Fruit fly (Drosophila melanogaster): ENCODE measurements around the gene kst.

kst gene

DNA sequence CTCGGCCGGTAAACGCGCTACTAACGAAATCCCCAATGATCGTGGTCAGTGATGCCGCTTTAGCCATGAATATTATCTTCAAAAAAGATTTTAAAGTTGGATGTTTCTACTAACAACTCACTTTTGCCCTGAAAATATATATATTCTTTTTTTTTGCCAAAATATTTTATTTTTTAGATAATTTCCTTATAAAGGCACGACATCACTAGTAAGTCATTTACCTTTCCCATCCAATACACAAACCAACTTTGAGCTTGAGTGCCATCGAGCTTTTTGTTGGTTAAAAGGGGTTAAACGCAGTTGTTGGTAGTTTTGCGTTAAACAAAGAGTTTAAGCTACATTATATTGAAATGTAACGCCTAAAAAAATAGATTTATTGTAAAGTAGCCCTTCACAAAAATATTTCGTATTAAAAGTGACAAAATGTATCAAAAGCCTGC, 33.6 kb upstream of the kst start, which contains the start of gene CG14968 (continued):
- peak; percentile 90 for TF ChIP-seq dati (GFP tag; IDR thresholded peaks at IDR 0.05)
- TF ChIP-seq CG15073 (GFP tag; optimal IDR thresholded peaks at IDR 0.05) = peak; percentile 45
- peak; percentile 92 for TF ChIP-seq CG10654 (GFP tag; optimal IDR thresholded peaks at IDR 0.05)
- TF ChIP-seq danr (GFP tag; IDR thresholded peaks at IDR 0.05) = peak; percentile 81
- TF ChIP-seq CG15696 (tag; optimal IDR thresholded peaks at IDR 0.05) = peak; percentile 71
- peak; percentile 56 for TF ChIP-seq gcm2 (GFP tag; optimal IDR thresholded peaks at IDR 0.05)
- peak; percentile 72 for TF ChIP-seq CG7786 (GFP tag; optimal IDR thresholded peaks at IDR 0.05)
- peak; percentile 97 for TF ChIP-seq CG14050 (GFP tag; IDR thresholded peaks at IDR 0.05)
- no peak for TF ChIP-seq nerfin-2 (GFP tag; IDR thresholded peaks at IDR 0.05; ENCODE audit: partially characterized antibody)
- peak; percentile 88 for TF ChIP-seq CG7987 (GFP tag; optimal IDR thresholded peaks at IDR 0.05)
- TF ChIP-seq Atf-2 (GFP tag; optimal IDR thresholded peaks at IDR 0.05) = peak; percentile 57
- TF ChIP-seq YL-1 (GFP tag; optimal IDR thresholded peaks at IDR 0.05) = peak; percentile 41
- peak; percentile 96 for TF ChIP-seq caup (GFP tag; optimal IDR thresholded peaks at IDR 0.05; ENCODE audit: severe bottlenecking)
- TF ChIP-seq fd3F (GFP tag; optimal IDR thresholded peaks at IDR 0.05) = peak; percentile 93
- TF ChIP-seq CG4707 (GFP tag; optimal IDR thresholded peaks at IDR 0.05) = peak; percentile 74
- TF ChIP-seq Sox102F (GFP tag; optimal IDR thresholded peaks at IDR 0.05) = peak; percentile 97
- TF ChIP-seq CG12219 (GFP tag; optimal IDR thresholded peaks at IDR 0.05) = peak; percentile 77
- no peak for TF ChIP-seq Myb (GFP tag; optimal IDR thresholded peaks at IDR 0.05)
- TF ChIP-seq zen (tag; optimal IDR thresholded peaks at IDR 0.05) = peak; percentile 87
- peak; percentile 95 for TF ChIP-seq Fer1 (GFP tag; optimal IDR thresholded peaks at IDR 0.05)
- TF ChIP-seq repo (GFP tag; optimal IDR thresholded peaks at IDR 0.05) = peak; percentile 76
- TF ChIP-seq PHDP (tag; optimal IDR thresholded peaks at IDR 0.05) = peak; percentile 97
- TF ChIP-seq gem (tag; optimal IDR thresholded peaks at IDR 0.05) = peak; percentile 95
- TF ChIP-seq sna (GFP tag; IDR thresholded peaks at IDR 0.05; ENCODE audit: partially characterized antibody) = no peak
- TF ChIP-seq CG11560 (tag; IDR thresholded peaks at IDR 0.05) = peak; percentile 76
- TF ChIP-seq Side (GFP tag; optimal IDR thresholded peaks at IDR 0.05) = peak; percentile 63
- TF ChIP-seq CG16863 (GFP tag; optimal IDR thresholded peaks at IDR 0.05) = peak; percentile 63
- peak; percentile 97 for TF ChIP-seq CG15269 (tag; optimal IDR thresholded peaks at IDR 0.05)
- TF ChIP-seq tin (GFP tag; optimal IDR thresholded peaks at IDR 0.05) = peak; percentile 89
- TF ChIP-seq B-H1 (GFP tag; IDR thresholded peaks at IDR 0.05) = peak; percentile 90
- TF ChIP-seq Atf6 (GFP tag; IDR thresholded peaks at IDR 0.05) = peak; percentile 97
- peak; percentile 41 for TF ChIP-seq CHES-1-like (GFP tag; optimal IDR thresholded peaks at IDR 0.05)
- TF ChIP-seq CG9215 (GFP tag; IDR thresholded peaks at IDR 0.05) = peak; percentile 84
- peak; percentile 36 for TF ChIP-seq CG1603 (tag; optimal IDR thresholded peaks at IDR 0.05)
- TF ChIP-seq Deaf1 (tag; optimal IDR thresholded peaks at IDR 0.05) = peak; percentile 74
- TF ChIP-seq usp (GFP tag; optimal IDR thresholded peaks at IDR 0.05) = no peak
- no peak for TF ChIP-seq Doc3 (GFP tag; IDR thresholded peaks at IDR 0.05; ENCODE audit: partially characterized antibody)
- TF ChIP-seq NfI (GFP tag; optimal IDR thresholded peaks at IDR 0.05) = peak; percentile 94
- peak; percentile 87 for TF ChIP-seq CG18764 (GFP tag; optimal IDR thresholded peaks at IDR 0.05)
- TF ChIP-seq CG6689 (GFP tag; IDR thresholded peaks at IDR 0.05) = peak; percentile 93
- no peak for TF ChIP-seq br (optimal IDR thresholded peaks at IDR 0.05)
- peak; percentile 85 for TF ChIP-seq CG8388 (GFP tag; optimal IDR thresholded peaks at IDR 0.05)
- peak; percentile 97 for TF ChIP-seq sens (GFP tag)
- peak; percentile 92 for TF ChIP-seq CG18262 (tag; optimal IDR thresholded peaks at IDR 0.05)
- peak; percentile 90 for TF ChIP-seq CG18476 (GFP tag; optimal IDR thresholded peaks at IDR 0.05)
- no peak for TF ChIP-seq CG14965 (GFP tag; optimal IDR thresholded peaks at IDR 0.05; ENCODE audit: borderline replicate concordance)
- peak; percentile 74 for TF ChIP-seq vfl (GFP tag; optimal IDR thresholded peaks at IDR 0.05)
- peak; percentile 97 for TF ChIP-seq CG34422 (GFP tag; IDR thresholded peaks at IDR 0.05)
- TF ChIP-seq lbe (GFP tag; optimal IDR thresholded peaks at IDR 0.05) = peak; percentile 96
- TF ChIP-seq CG7963 (GFP tag; IDR thresholded peaks at IDR 0.05; ENCODE audit: partially characterized antibody) = no peak
- TF ChIP-seq peb (GFP tag; IDR thresholded peaks at IDR 0.05) = peak; percentile 91
